Fruit fly (Drosophila melanogaster) whole organism, embryonic: ENCODE data around the gene CG5612.

Source experiments
- CG1024 ChIP-seq: fragments of 200-800 bp; sonication (Bioruptor generic); IDR thresholded peaks from 2 replicates; pipeline ENCODE4 v1.3.6; 2022; ENCODE audit warnings: missing biosample characterization, missing genetic modification characterization
- CG10267 ChIP-seq: fragments of 200-800 bp; sonication (Bioruptor generic); optimal IDR thresholded peaks from 2 replicates; lab custom pipeline; 2018; ENCODE audit warnings: missing biosample characterization, mild to moderate bottlenecking, missing genetic modification characterization, moderate library complexity
- Ravus ChIP-seq: fragments of 200-800 bp; sonication (Bioruptor generic); IDR thresholded peaks from 2 replicates; pipeline ENCODE4 v1.3.6; 2022; ENCODE audit warnings: missing biosample characterization, missing genetic modification characterization
- Rx ChIP-seq: fragments of 200-800 bp; sonication (Bioruptor generic); IDR thresholded peaks from 2 replicates; pipeline ENCODE4 v1.3.6; 2022; ENCODE audit warnings: missing biosample characterization, missing genetic modification characterization
- Ssrp ChIP-seq: fragments of 200-800 bp; sonication (Bioruptor generic); optimal IDR thresholded peaks from 2 replicates; lab custom pipeline; 2018; ENCODE audit warnings: missing biosample characterization, mild to moderate bottlenecking, missing genetic modification characterization, moderate library complexity
- btn ChIP-seq: fragments of 200-800 bp; sonication (Bioruptor generic); optimal IDR thresholded peaks from 2 replicates; lab custom pipeline; 2016; ENCODE audit warnings: missing biosample characterization, missing genetic modification characterization
- zfh2 ChIP-seq: fragments of 200-800 bp; sonication (Bioruptor generic); optimal IDR thresholded peaks from 2 replicates; lab custom pipeline; 2016; ENCODE audit warnings: missing biosample characterization, missing genetic modification characterization

- TF ChIP-seq CG1024 (GFP tag; lab: Robert Waterston, UW) (no peak), zfh2 (GFP tag; lab: Kevin White, UChicago) (no peak), Ssrp (tag; lab: Kevin White, UChicago) (no peak), CG10267 (tag; lab: Kevin White, UChicago) (no peak), Ravus (GFP tag; lab: Robert Waterston, UW) (no peak), Rx (GFP tag; lab: Robert Waterston, UW) (no peak), btn (GFP tag; lab: Kevin White, UChicago) (no peak)
Observed at dm6 chr3R:27660127-27660579, 34.3 kb upstream of the CG5612 start, which contains the start of gene Mlc1.
